Fruit fly (Drosophila melanogaster) whole organism, wandering third instar larva: ENCODE results near the gene GstD7.

Experiments used
- Abd-B ChIP-seq: fragments of >200 bp; optimal IDR thresholded peaks from 2 replicates; lab custom pipeline; 2017; ENCODE audit warnings: missing biosample characterization, missing genetic modification characterization
- CG32264 ChIP-seq: fragments of 200-800 bp; sonication (Bioruptor generic); optimal IDR thresholded peaks from 2 replicates; lab custom pipeline; 2016; ENCODE audit warnings: missing biosample characterization, missing genetic modification characterization
- CG9705 ChIP-seq: fragments of 200-800 bp; sonication (Bioruptor generic); optimal IDR thresholded peaks from 2 replicates; lab custom pipeline; 2018; ENCODE audit warnings: missing biosample characterization, mild to moderate bottlenecking, missing genetic modification characterization
- CrebA ChIP-seq: fragments of 200-800 bp; sonication (Bioruptor generic); optimal IDR thresholded peaks from 2 replicates; lab custom pipeline; 2016; ENCODE audit warnings: missing biosample characterization, mild to moderate bottlenecking, missing genetic modification characterization, borderline replicate concordance
- Dfd ChIP-seq: fragments of >200 bp; optimal IDR thresholded peaks from 2 replicates; lab custom pipeline; 2017; ENCODE audit warnings: missing biosample characterization, missing genetic modification characterization
- Dif ChIP-seq: fragments of 200-275, 200-300 bp; sonication (Bioruptor generic); optimal IDR thresholded peaks from 2 replicates; lab custom pipeline; 2018; ENCODE audit warnings: missing biosample characterization, missing genetic modification characterization; ENCODE audit not compliant: partially characterized antibody
- HLH106 ChIP-seq: fragments of 200-800 bp; optimal IDR thresholded peaks from 3 replicates; lab custom pipeline; 2019; ENCODE audit warnings: missing biosample characterization, mild to moderate bottlenecking, missing genetic modification characterization, moderate library complexity
- Hnf4 ChIP-seq: fragments of 200-800 bp; sonication (Bioruptor generic); optimal IDR thresholded peaks from 2 replicates; lab custom pipeline; 2016; ENCODE audit warnings: missing biosample characterization, mild to moderate bottlenecking, missing genetic modification characterization
- Hr78 ChIP-seq: fragments of >200 bp; optimal IDR thresholded peaks from 2 replicates; lab custom pipeline; 2017; ENCODE audit warnings: missing biosample characterization, missing genetic modification characterization
- OdsH ChIP-seq: fragments of 200-800 bp; sonication (Bioruptor generic); optimal IDR thresholded peaks from 2 replicates; lab custom pipeline; 2016; ENCODE audit warnings: missing biosample characterization, mild to moderate bottlenecking, missing genetic modification characterization
- Rel ChIP-seq, 2 experiments: fragments of 200-800 bp; sonication (Bioruptor generic) in 1 of 2; optimal IDR thresholded peaks; 2 replicates in 1 of 2; 3 replicates in 1 of 2; lab custom pipeline; 2016 to 2019; ENCODE audit warnings: mild to moderate bottlenecking in 2 of 2, missing biosample characterization in 2 of 2, missing genetic modification characterization in 2 of 2, moderate library complexity in 1 of 2
- Sp1 ChIP-seq: fragments of 200-800 bp; sonication (Bioruptor generic); optimal IDR thresholded peaks from 3 replicates; lab custom pipeline; 2019; ENCODE audit warnings: missing biosample characterization, mild to moderate bottlenecking, missing genetic modification characterization, moderate library complexity
- br ChIP-seq: fragments of 200-800 bp; sonication (Bioruptor generic); optimal IDR thresholded peaks from 2 replicates; lab custom pipeline; 2016; ENCODE audit warnings: missing biosample characterization, missing genetic modification characterization
- brk ChIP-seq: fragments of 200-800 bp; sonication (Bioruptor generic); optimal IDR thresholded peaks from 2 replicates; lab custom pipeline; 2016; ENCODE audit warnings: missing biosample characterization, mild to moderate bottlenecking, missing genetic modification characterization
- dl ChIP-seq, 2 experiments: fragments of 175-275, 200-275 bp in 1 of 2; fragments of 200-275 bp in 1 of 2; sonication (Bioruptor generic); optimal IDR thresholded peaks; lab custom pipeline; 2018; ENCODE audit warnings: mild to moderate bottlenecking in 2 of 2, missing biosample characterization in 2 of 2, missing genetic modification characterization in 2 of 2, moderate library complexity in 2 of 2; ENCODE audit not compliant: partially characterized antibody in 2 of 2, insufficient read depth in 1 of 2
- dmrt93B ChIP-seq: fragments of 200-800 bp; sonication (Bioruptor generic); optimal IDR thresholded peaks from 2 replicates; lab custom pipeline; 2018; ENCODE audit warnings: missing biosample characterization, mild to moderate bottlenecking, missing genetic modification characterization
- dsf ChIP-seq: sonication (Bioruptor generic); optimal IDR thresholded peaks from 2 replicates; lab custom pipeline; 2016; ENCODE audit warnings: missing biosample characterization, missing genetic modification characterization, borderline replicate concordance
- ey ChIP-seq: fragments of 200-800 bp; sonication (Bioruptor generic); optimal IDR thresholded peaks from 2 replicates; lab custom pipeline; 2016; ENCODE audit warnings: missing biosample characterization, missing genetic modification characterization
- fru ChIP-seq: fragments of 200-800 bp; sonication (Bioruptor generic); optimal IDR thresholded peaks from 3 replicates; lab custom pipeline; 2016; ENCODE audit warnings: missing biosample characterization, mild to moderate bottlenecking, missing genetic modification characterization
- h ChIP-seq: fragments of 200-800 bp; sonication (Bioruptor generic); optimal IDR thresholded peaks from 3 replicates; lab custom pipeline; 2016; ENCODE audit warnings: missing biosample characterization, mild to moderate bottlenecking, missing genetic modification characterization
- jim ChIP-seq: fragments of 175-275, 200-325 bp; sonication (Bioruptor generic); optimal IDR thresholded peaks from 2 replicates; lab custom pipeline; 2016; ENCODE audit warnings: missing biosample characterization, mild to moderate bottlenecking, missing genetic modification characterization
- lola ChIP-seq: fragments of >200 bp; optimal IDR thresholded peaks from 2 replicates; lab custom pipeline; 2017; ENCODE audit warnings: missing biosample characterization, missing genetic modification characterization
- psq ChIP-seq: fragments of 200-800 bp; sonication (Bioruptor generic); optimal IDR thresholded peaks from 3 replicates; lab custom pipeline; 2017; ENCODE audit warnings: missing biosample characterization, mild to moderate bottlenecking, missing genetic modification characterization, moderate library complexity
- rgr ChIP-seq: fragments of 200-800 bp; sonication (Bioruptor generic); optimal IDR thresholded peaks from 3 replicates; lab custom pipeline; 2016; ENCODE audit warnings: missing biosample characterization, mild to moderate bottlenecking, missing genetic modification characterization
- sage ChIP-seq: fragments of 200-800 bp; sonication (Bioruptor generic); optimal IDR thresholded peaks from 2 replicates; lab custom pipeline; 2016; ENCODE audit warnings: missing biosample characterization, mild to moderate bottlenecking, missing genetic modification characterization
- sv ChIP-seq: fragments of 200-800 bp; sonication (Bioruptor generic); optimal IDR thresholded peaks from 3 replicates; lab custom pipeline; 2016; ENCODE audit warnings: missing biosample characterization, missing genetic modification characterization
- tai ChIP-seq: sonication (Bioruptor generic); optimal IDR thresholded peaks from 2 replicates; lab custom pipeline; 2016; ENCODE audit warnings: missing biosample characterization, missing genetic modification characterization
- usp ChIP-seq: fragments of >200 bp; optimal IDR thresholded peaks from 2 replicates; lab custom pipeline; 2017; ENCODE audit warnings: missing biosample characterization, missing genetic modification characterization

The GstD7 gene

dm6 chr3R:12383784-12384183 is 5.5 kb downstream of the GstD7 start:
- TF ChIP-seq Rel (GFP tag; optimal IDR thresholded peaks at IDR 0.05; lab: Kevin White, UChicago): no peak
- TF ChIP-seq Rel (tag; optimal IDR thresholded peaks at IDR 0.05; lab: Kevin White, UChicago): peak; percentile 87
- no peak for TF ChIP-seq lola (GFP tag; lab: Kevin White, UChicago)
- TF ChIP-seq rgr (GFP tag; lab: Kevin White, UChicago): no peak
- TF ChIP-seq HLH106: no peak
- peak; percentile 14 for TF ChIP-seq CrebA (GFP tag; lab: Kevin White, UChicago)

- TF ChIP-seq Hnf4 (GFP tag; lab: Kevin White, UChicago): no peak
- TF ChIP-seq dsf: no peak
- TF ChIP-seq CG9705 (GFP tag; lab: Kevin White, UChicago): no peak
- no peak for TF ChIP-seq sage (GFP tag; lab: Kevin White, UChicago)
- no peak for TF ChIP-seq sv (GFP tag; lab: Kevin White, UChicago)
- TF ChIP-seq ey (GFP tag; lab: Kevin White, UChicago): no peak
- no peak for TF ChIP-seq brk (GFP tag; lab: Kevin White, UChicago)
Measured at dm6 chr3R:12384274-12384673, 6.0 kb downstream of the GstD7 start.

- no peak for TF ChIP-seq Dif (GFP tag; lab: Kevin White, UChicago)
- TF ChIP-seq fru: no peak
- no peak for TF ChIP-seq tai (GFP tag; lab: Kevin White, UChicago)
- no peak for TF ChIP-seq sv (GFP tag; lab: Kevin White, UChicago)
- no peak for TF ChIP-seq Dfd (GFP tag; lab: Kevin White, UChicago)
- TF ChIP-seq Rel (GFP tag; optimal IDR thresholded peaks at IDR 0.05; lab: Kevin White, UChicago): no peak
- TF ChIP-seq Rel (tag; optimal IDR thresholded peaks at IDR 0.05; lab: Kevin White, UChicago): no peak
- TF ChIP-seq ey (GFP tag; lab: Kevin White, UChicago): no peak
- TF ChIP-seq jim (GFP tag; lab: Kevin White, UChicago): no peak
- no peak for TF ChIP-seq HLH106
Measured at dm6 chr3R:12385949-12386348, 7.6 kb downstream of the GstD7 start, which contains the start of gene Sol1. TSS of gene Sol1 (plus strand) at chr3R:12386249.

- no peak for TF ChIP-seq tai (GFP tag; lab: Kevin White, UChicago)
- no peak for TF ChIP-seq OdsH
- no peak for TF ChIP-seq br (GFP tag; lab: Kevin White, UChicago)
- no peak for TF ChIP-seq dl (GFP tag; optimal IDR thresholded peaks at IDR 0.05; lab: Kevin White, UChicago; ENCODE audit: insufficient read depth in 1 of 2, partially characterized antibody in 2 of 2)
- TF ChIP-seq h (GFP tag; lab: Kevin White, UChicago): no peak
- TF ChIP-seq sage (GFP tag; lab: Kevin White, UChicago): no peak
- TF ChIP-seq Abd-B (GFP tag; lab: Kevin White, UChicago): no peak
- no peak for TF ChIP-seq lola (GFP tag; lab: Kevin White, UChicago)
- no peak for TF ChIP-seq sv (GFP tag; lab: Kevin White, UChicago)
- TF ChIP-seq usp (GFP tag; lab: Kevin White, UChicago): no peak
Measured at dm6 chr3R:12386965-12387364, 8.7 kb downstream of the GstD7 start, which contains the start of gene CG33098. TSS of gene CG33098 (plus strand) at chr3R:12387188.

- no peak for TF ChIP-seq h (GFP tag; lab: Kevin White, UChicago)
- no peak for TF ChIP-seq dl (GFP tag; optimal IDR thresholded peaks at IDR 0.05; lab: Kevin White, UChicago; ENCODE audit: insufficient read depth in 1 of 2, partially characterized antibody in 2 of 2)
- TF ChIP-seq CG9705 (GFP tag; lab: Kevin White, UChicago): no peak
- TF ChIP-seq psq (GFP tag; lab: Kevin White, UChicago): no peak
- no peak for TF ChIP-seq Hr78 (GFP tag; lab: Kevin White, UChicago)
Measured at dm6 chr3R:12395880-12396279, 17.6 kb downstream of the GstD7 start, which contains the start of the genes CG10096 and CG10097. TSS of gene CG10096 (minus strand) at chr3R:12395980. TSS of gene CG10097 (minus strand) at chr3R:12395980.

dm6 chr3R:12398054-12398453 is 19.8 kb downstream of the GstD7 start:
- TF ChIP-seq sage (GFP tag; lab: Kevin White, UChicago) (peak; percentile 38), CrebA (GFP tag; lab: Kevin White, UChicago) (peak; percentile 28), fru (no peak), h (GFP tag; lab: Kevin White, UChicago) (peak; percentile 24), jim (GFP tag; lab: Kevin White, UChicago) (no peak), CG32264 (no peak), Sp1 (GFP tag; lab: Kevin White, UChicago) (no peak), Dif (GFP tag; lab: Kevin White, UChicago) (no peak), dmrt93B (GFP tag; lab: Kevin White, UChicago) (no peak), Hnf4 (GFP tag; lab: Kevin White, UChicago) (no peak), Abd-B (GFP tag; lab: Kevin White, UChicago) (no peak)
